Worm (Caenorhabditis elegans): ENCODE measurements around the gene B0546.5.

DNA sequence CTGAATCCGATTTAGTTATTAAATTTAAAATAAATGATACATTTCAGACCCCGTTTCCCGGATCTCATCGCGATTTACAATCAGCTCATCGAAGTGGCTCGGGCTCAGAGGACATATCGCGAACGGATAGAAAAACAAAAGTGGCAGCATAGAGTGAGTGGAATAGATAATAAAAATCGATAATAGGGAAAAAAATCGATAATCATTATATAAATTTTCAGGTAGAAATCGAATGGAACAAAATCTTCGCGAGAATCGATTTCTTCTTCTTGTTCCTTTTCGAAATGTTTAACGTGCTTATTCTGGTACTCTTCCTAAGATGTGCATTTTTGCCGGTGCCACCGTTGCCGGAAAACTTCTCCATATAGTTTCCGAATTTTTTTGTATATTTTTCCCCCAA, 28.8 kb upstream of the B0546.5 start:
- TF ChIP-seq flt-1 (GFP tag; IDR thresholded peaks at IDR 0.05): no peak
- TF ChIP-seq ztf-23 (GFP tag; IDR thresholded peaks at IDR 0.05): no peak
- TF ChIP-seq cog-1 (tag; optimal IDR thresholded peaks at IDR 0.05): no peak

All from whole organism, midembryonic.